Worm (Caenorhabditis elegans) whole organism, young adult: ENCODE results near the gene ugtp-1.

ENCODE experiments used
- C06A6.2 ChIP-seq: fragments of 200-800 bp; sonication (Bioruptor generic); conservative IDR thresholded peaks from 2 replicates; pipeline ENCODE4 v1.3.6; 2022; ENCODE audit warnings: missing genetic modification characterization, missing compliant biosample characterization
- D2030.7 ChIP-seq: fragments of 200-800 bp; sonication (Bioruptor generic); IDR thresholded peaks from 2 replicates; pipeline ENCODE4 v1.3.6; 2022; ENCODE audit warnings: missing genetic modification reagents, missing genetic modification characterization, missing compliant biosample characterization
- F22D6.2 ChIP-seq: sonication (generic microtip); optimal IDR thresholded peaks from 2 replicates; lab custom pipeline; 2016; ENCODE audit warnings: mild to moderate bottlenecking, missing genetic modification characterization, missing compliant biosample characterization
- F52B5.7 ChIP-seq: sonication (generic microtip); optimal IDR thresholded peaks from 2 replicates; lab custom pipeline; 2016; ENCODE audit warnings: mild to moderate bottlenecking, missing genetic modification characterization, missing compliant biosample characterization
- F55B11.4 ChIP-seq: sonication (generic microtip); optimal IDR thresholded peaks from 2 replicates; lab custom pipeline; 2016; ENCODE audit warnings: missing compliant biosample characterization, missing genetic modification characterization, borderline replicate concordance; ENCODE audit not compliant: insufficient read depth
- F57A8.1 ChIP-seq: fragments of 200-800 bp; sonication (Bioruptor generic); optimal IDR thresholded peaks from 2 replicates; lab custom pipeline; 2018; ENCODE audit warnings: mild to moderate bottlenecking, missing genetic modification characterization, moderate library complexity, missing compliant biosample characterization
- Y53F4B.3 ChIP-seq: fragments of 200-800 bp; sonication (Bioruptor generic); IDR thresholded peaks from 2 replicates; pipeline ENCODE4 v1.3.6; 2022; ENCODE audit warnings: missing genetic modification reagents, missing genetic modification characterization, missing compliant biosample characterization
- ZK185.1 ChIP-seq: sonication (generic microtip); optimal IDR thresholded peaks from 2 replicates; lab custom pipeline; 2016; ENCODE audit warnings: mild to moderate bottlenecking, missing genetic modification characterization, missing compliant biosample characterization; ENCODE audit not compliant: poor library complexity, severe bottlenecking
- athp-1 ChIP-seq: sonication (generic microtip); optimal IDR thresholded peaks from 2 replicates; lab custom pipeline; 2017; ENCODE audit warnings: mild to moderate bottlenecking, missing genetic modification characterization, missing compliant biosample characterization
- attf-3 ChIP-seq: fragments of 200-800 bp; sonication (Bioruptor generic); conservative IDR thresholded peaks from 2 replicates; pipeline ENCODE4 v1.3.6; 2022; ENCODE audit warnings: missing genetic modification reagents, missing genetic modification characterization, missing compliant biosample characterization
- attf-5 ChIP-seq: fragments of 200-800 bp; sonication (Bioruptor generic); optimal IDR thresholded peaks from 2 replicates; lab custom pipeline; 2018; ENCODE audit warnings: mild to moderate bottlenecking, missing genetic modification characterization, missing compliant biosample characterization
- attf-6 ChIP-seq: fragments of 200-800 bp; sonication (Bioruptor generic); IDR thresholded peaks from 2 replicates; pipeline ENCODE4 v1.3.6; 2022; ENCODE audit warnings: missing genetic modification reagents, missing genetic modification characterization, missing compliant biosample characterization
- bed-1 ChIP-seq: fragments of 200-800 bp; sonication (Bioruptor generic); IDR thresholded peaks from 2 replicates; pipeline ENCODE4 v1.3.6; 2022; ENCODE audit warnings: missing genetic modification reagents, missing genetic modification characterization, missing compliant biosample characterization
- bed-2 ChIP-seq: fragments of 200-800 bp; sonication (Bioruptor generic); IDR thresholded peaks from 2 replicates; pipeline ENCODE4 v1.3.6; 2022; ENCODE audit warnings: missing genetic modification reagents, missing genetic modification characterization, missing compliant biosample characterization
- cebp-2 ChIP-seq: fragments of 200-800 bp; sonication (Bioruptor generic); IDR thresholded peaks from 2 replicates; pipeline ENCODE4 v1.3.6; 2022; ENCODE audit warnings: missing genetic modification characterization, missing compliant biosample characterization
- ceh-27 ChIP-seq: fragments of 200-800 bp; sonication (Bioruptor generic); optimal IDR thresholded peaks from 2 replicates; lab custom pipeline; 2018; ENCODE audit warnings: mild to moderate bottlenecking, missing genetic modification characterization, moderate library complexity, missing compliant biosample characterization
- ceh-40 ChIP-seq: fragments of 200-800 bp; sonication (Bioruptor generic); IDR thresholded peaks from 2 replicates; pipeline ENCODE4 v1.3.6; 2022; ENCODE audit warnings: missing genetic modification characterization, missing compliant biosample characterization
- ceh-79 ChIP-seq: sonication (generic microtip); optimal IDR thresholded peaks from 2 replicates; lab custom pipeline; 2017; ENCODE audit warnings: mild to moderate bottlenecking, missing genetic modification characterization, missing compliant biosample characterization
- die-1 ChIP-seq: sonication (generic microtip); optimal IDR thresholded peaks from 2 replicates; lab custom pipeline; 2016; ENCODE audit warnings: missing genotype, mild to moderate bottlenecking, missing genetic modification characterization, missing compliant biosample characterization
- dpff-1 ChIP-seq: sonication (generic microtip); optimal IDR thresholded peaks from 2 replicates; lab custom pipeline; 2017; ENCODE audit warnings: mild to moderate bottlenecking, missing genetic modification characterization, missing compliant biosample characterization
- dpl-1 ChIP-seq: fragments of 150-350 bp; optimal IDR thresholded peaks from 2 replicates; lab custom pipeline; 2014; ENCODE audit warnings: missing biosample characterization, missing genetic modification reagents, missing genetic modification characterization
- efl-1 ChIP-seq: fragments of 150-350 bp; optimal IDR thresholded peaks from 2 replicates; lab custom pipeline; 2014; ENCODE audit warnings: missing biosample characterization, missing genetic modification reagents, missing genetic modification characterization
- ekl-4 ChIP-seq: fragments of 200-800 bp; sonication (Bioruptor generic); IDR thresholded peaks from 2 replicates; pipeline ENCODE4 v1.3.6; 2022; ENCODE audit warnings: missing genetic modification reagents, missing genetic modification characterization, missing compliant biosample characterization
- let-526 ChIP-seq: fragments of 200-800 bp; sonication (Bioruptor generic); IDR thresholded peaks from 2 replicates; pipeline ENCODE4 v1.3.6; 2022; ENCODE audit warnings: missing genetic modification reagents, missing genetic modification characterization, missing compliant biosample characterization
- let-607 ChIP-seq, 2 experiments: fragments of 200-800 bp in 1 of 2; sonication (Bioruptor generic) in 1 of 2; sonication (generic microtip) in 1 of 2; optimal IDR thresholded peaks; 2 replicates each; lab custom pipeline; 2016 to 2018; ENCODE audit warnings: mild to moderate bottlenecking in 2 of 2, missing compliant biosample characterization in 2 of 2, missing genetic modification characterization in 2 of 2, moderate library complexity in 2 of 2, missing genotype in 1 of 2
- lin-54 ChIP-seq: fragments of 200-800 bp; sonication (Bioruptor generic); optimal IDR thresholded peaks from 2 replicates; lab custom pipeline; 2018; ENCODE audit warnings: mild to moderate bottlenecking, missing genetic modification characterization, missing compliant biosample characterization
- lir-1 ChIP-seq: fragments of 200-800 bp; sonication (Bioruptor generic); conservative IDR thresholded peaks from 2 replicates; pipeline ENCODE4 v1.3.6; 2022; ENCODE audit warnings: missing genetic modification reagents, missing genetic modification characterization, missing compliant biosample characterization
- lsl-1 ChIP-seq: fragments of 200-800 bp; sonication (Bioruptor generic); optimal IDR thresholded peaks from 2 replicates; lab custom pipeline; 2018; ENCODE audit warnings: mild to moderate bottlenecking, missing genetic modification characterization, moderate library complexity, missing compliant biosample characterization
- madf-3 ChIP-seq: fragments of 200-800 bp; sonication (Bioruptor generic); IDR thresholded peaks from 2 replicates; pipeline ENCODE4 v1.3.6; 2022; ENCODE audit warnings: missing genetic modification reagents, missing genetic modification characterization, missing compliant biosample characterization
- madf-6 ChIP-seq: fragments of 200-800 bp; sonication (Bioruptor generic); IDR thresholded peaks from 2 replicates; pipeline ENCODE4 v1.3.6; 2022; ENCODE audit warnings: missing genetic modification reagents, missing genetic modification characterization, missing compliant biosample characterization
- mcd-1 ChIP-seq: fragments of 200-800 bp; sonication (Bioruptor generic); IDR thresholded peaks from 2 replicates; pipeline ENCODE4 v1.3.6; 2022; ENCODE audit warnings: missing genetic modification reagents, missing genetic modification characterization, missing compliant biosample characterization
- mes-4 ChIP-seq: sonication (generic microtip); optimal IDR thresholded peaks from 2 replicates; lab custom pipeline; 2016; ENCODE audit warnings: missing genotype, missing genetic modification characterization, missing compliant biosample characterization
- nhr-120 ChIP-seq: fragments of 200-800 bp; sonication (Bioruptor generic); IDR thresholded peaks from 2 replicates; pipeline ENCODE4 v1.3.6; 2022; ENCODE audit warnings: missing genetic modification characterization, missing compliant biosample characterization
- rcor-1 ChIP-seq: fragments of 200-800 bp; sonication (Bioruptor generic); IDR thresholded peaks from 2 replicates; pipeline ENCODE4 v1.3.6; 2022; ENCODE audit warnings: missing genetic modification reagents, missing genetic modification characterization, missing compliant biosample characterization
- rec-8 ChIP-seq, 2 experiments: sonication (generic microtip); optimal IDR thresholded peaks; 2 replicates each; lab custom pipeline; 2016; ENCODE audit warnings: mild to moderate bottlenecking in 2 of 2, missing genetic modification characterization in 2 of 2, missing genetic modification reagents in 2 of 2, missing genotype in 2 of 2, missing biosample characterization in 1 of 2, missing compliant biosample characterization in 1 of 2, moderate library complexity in 1 of 2
- rpc-1 ChIP-seq, 2 experiments: fragments of 150-350 bp in 1 of 2; sonication (generic microtip) in 1 of 2; optimal IDR thresholded peaks; 2 replicates each; lab custom pipeline; 2014 to 2018; ENCODE audit warnings: missing biosample characterization in 1 of 2, missing genetic modification characterization in 1 of 2, missing genetic modification reagents in 1 of 2, missing genotype in 1 of 2
- tbp1 ChIP-seq: fragments of 200-800 bp; sonication (Bioruptor generic); optimal IDR thresholded peaks from 2 replicates; lab custom pipeline; 2018; ENCODE audit warnings: mild to moderate bottlenecking, missing genetic modification characterization, missing compliant biosample characterization
- ztf-22 ChIP-seq: fragments of 200-800 bp; sonication (Bioruptor generic); optimal IDR thresholded peaks from 2 replicates; lab custom pipeline; 2018; ENCODE audit warnings: mild to moderate bottlenecking, missing genetic modification characterization, moderate library complexity, missing compliant biosample characterization
- ztf-3 ChIP-seq: fragments of 200-800 bp; sonication (Bioruptor generic); optimal IDR thresholded peaks from 2 replicates; lab custom pipeline; 2018; ENCODE audit warnings: mild to moderate bottlenecking, missing genetic modification characterization, missing compliant biosample characterization

Gene ugtp-1

ce11 chrIII:8709735-8710134 is 40.8 kb downstream of the ugtp-1 start:
- no peak for TF ChIP-seq madf-3
- no peak for TF ChIP-seq lir-1 (GFP tag; lab: Robert Waterston, UW)
- TF ChIP-seq ceh-40, result no peak
- no peak for TF ChIP-seq lsl-1 (GFP tag; lab: Kevin White, UChicago)
- TF ChIP-seq nhr-120 (GFP tag; lab: Robert Waterston, UW), result no peak
- no peak for TF ChIP-seq F55B11.4 (tag; lab: Kevin White, UChicago)
- no peak for TF ChIP-seq let-526 (GFP tag; lab: Robert Waterston, UW)
- no peak for TF ChIP-seq rpc-1 (optimal IDR thresholded peaks at IDR 0.05; lab: Kevin White, UChicago)
- no peak for TF ChIP-seq rpc-1 (tag; optimal IDR thresholded peaks at IDR 0.05; lab: Kevin White, UChicago)
- TF ChIP-seq, all 124 proteins: peak for 0

ce11 chrIII:8704765-8705164 is 45.7 kb downstream of the ugtp-1 start, which contains the start of gene B0303.16:
TSS of gene B0303.16 (plus strand) at chrIII:8705065.
- TF ChIP-seq D2030.7 (no peak), tbp1 (GFP tag; lab: Kevin White, UChicago) (no peak), cebp-2 (no peak), attf-3 (no peak), mes-4 (no peak), ztf-3 (GFP tag; lab: Kevin White, UChicago) (no peak), ekl-4 (GFP tag; lab: Robert Waterston, UW) (no peak), F55B11.4 (tag; lab: Kevin White, UChicago) (no peak), rec-8 (tag; optimal IDR thresholded peaks at IDR 0.05; lab: Kevin White, UChicago) (no peak), F57A8.1 (GFP tag; lab: Kevin White, UChicago) (no peak), bed-2 (GFP tag; lab: Robert Waterston, UW) (no peak), dpff-1 (no peak), rcor-1 (GFP tag; lab: Robert Waterston, UW) (no peak), Y53F4B.3 (GFP tag; lab: Robert Waterston, UW) (no peak), die-1 (no peak), F52B5.7 (no peak), attf-6 (GFP tag; lab: Robert Waterston, UW) (no peak), ceh-79 (no peak), mcd-1 (no peak), let-607 (tag; optimal IDR thresholded peaks at IDR 0.05; lab: Kevin White, UChicago) (no peak)

- TF ChIP-seq attf-5 (GFP tag; lab: Kevin White, UChicago), result no peak
- peak; percentile 31 for TF ChIP-seq ZK185.1 (tag; lab: Kevin White, UChicago)
- no peak for TF ChIP-seq athp-1 (tag; lab: Kevin White, UChicago)
- no peak for TF ChIP-seq ztf-22
- peak; percentile 60 for TF ChIP-seq mcd-1
- 0 out of 2 replicates have a peak, but pooled peaks have one; percentile 9 for TF ChIP-seq madf-6 (GFP tag; lab: Robert Waterston, UW)
- TF ChIP-seq ceh-27 (GFP tag; lab: Kevin White, UChicago), result peak; percentile 57
- TF ChIP-seq bed-1 (GFP tag; lab: Robert Waterston, UW), result no peak
- TF ChIP-seq C06A6.2, result no peak
- TF ChIP-seq dpl-1 (GFP tag; lab: Kevin White, UChicago), result peak; percentile 36
- peak; percentile 41 for TF ChIP-seq efl-1 (GFP tag; lab: Kevin White, UChicago)
- no peak for TF ChIP-seq F22D6.2 (tag; lab: Kevin White, UChicago)
- peak; percentile 35 for TF ChIP-seq lin-54 (GFP tag; lab: Kevin White, UChicago)
Observed at ce11 chrIII:8700289-8700957, 50.1 kb downstream of the ugtp-1 start, which contains the start of the genes sdz-1 and vps-33.1. TSS of gene sdz-1 (minus strand) at chrIII:8700339. TSS of gene vps-33.1 (plus strand) at chrIII:8700927.
